Fruit fly (Drosophila melanogaster): ENCODE measurements around the gene CG17834.

CG17834 gene

dm6 chr2L:8528951-8529430, at the start of gene CG17834 (continued):
- TF ChIP-seq Trl (optimal IDR thresholded peaks at IDR 0.05) (no peak), Trl (GFP tag; optimal IDR thresholded peaks at IDR 0.05) (no peak), sens (GFP tag) (peak; percentile 64), CG7987 (GFP tag; optimal IDR thresholded peaks at IDR 0.05) (peak; percentile 29), CG6175 (GFP tag; IDR thresholded peaks at IDR 0.05) (no peak), CG13296 (GFP tag; optimal IDR thresholded peaks at IDR 0.05) (peak; percentile 30), Adf1 (GFP tag; IDR thresholded peaks at IDR 0.05) (peak; percentile 22; the same call in 1 of the 2 replicates), Nf-YC (tag; optimal IDR thresholded peaks at IDR 0.05) (peak; percentile 77), gce (GFP tag; IDR thresholded peaks at IDR 0.05) (no peak), bowl (GFP tag; IDR thresholded peaks at IDR 0.05) (0 out of 2 replicates have a peak, but pooled peaks have one; percentile 37), Eip74EF (GFP tag; optimal IDR thresholded peaks at IDR 0.05) (peak in 1 of 2 experiments; percentile 33), HHEX (GFP tag; optimal IDR thresholded peaks at IDR 0.05) (peak; percentile 16), CG9932 (GFP tag; IDR thresholded peaks at IDR 0.05) (0 out of 2 replicates have a peak, but pooled peaks have one; percentile 16), Hmr (GFP tag; optimal IDR thresholded peaks at IDR 0.05) (peak; percentile 10), CG7271 (tag; optimal IDR thresholded peaks at IDR 0.05) (no peak), CG13123 (GFP tag; optimal IDR thresholded peaks at IDR 0.05) (no peak), hb (GFP tag; IDR thresholded peaks at IDR 0.05; ENCODE audit: partially characterized antibody) (no peak), Med (GFP tag) (peak; percentile 70), Deaf1 (tag; optimal IDR thresholded peaks at IDR 0.05) (peak; percentile 87), Bgb (GFP tag; IDR thresholded peaks at IDR 0.05; ENCODE audit: partially characterized antibody) (peak; percentile 48; the same call in 1 of the 2 replicates), CG15514 (GFP tag; optimal IDR thresholded peaks at IDR 0.05) (peak; percentile 7), ranshi (GFP tag; IDR thresholded peaks at IDR 0.05) (peak; percentile 12; the same call in 1 of the 2 replicates), CG34376 (GFP tag; optimal IDR thresholded peaks at IDR 0.05) (peak; percentile 87), mirr (GFP tag; optimal IDR thresholded peaks at IDR 0.05) (peak; percentile 80), Hand (GFP tag; optimal IDR thresholded peaks at IDR 0.05) (no peak), Awh (GFP tag; IDR thresholded peaks at IDR 0.05) (no peak), CG10543 (GFP tag; optimal IDR thresholded peaks at IDR 0.05) (peak; percentile 61), otp (GFP tag; IDR thresholded peaks at IDR 0.05) (peak; percentile 70; the same call in 2 of the 3 replicates), Stat92E (GFP tag; optimal IDR thresholded peaks at IDR 0.05) (no peak)

DNA sequence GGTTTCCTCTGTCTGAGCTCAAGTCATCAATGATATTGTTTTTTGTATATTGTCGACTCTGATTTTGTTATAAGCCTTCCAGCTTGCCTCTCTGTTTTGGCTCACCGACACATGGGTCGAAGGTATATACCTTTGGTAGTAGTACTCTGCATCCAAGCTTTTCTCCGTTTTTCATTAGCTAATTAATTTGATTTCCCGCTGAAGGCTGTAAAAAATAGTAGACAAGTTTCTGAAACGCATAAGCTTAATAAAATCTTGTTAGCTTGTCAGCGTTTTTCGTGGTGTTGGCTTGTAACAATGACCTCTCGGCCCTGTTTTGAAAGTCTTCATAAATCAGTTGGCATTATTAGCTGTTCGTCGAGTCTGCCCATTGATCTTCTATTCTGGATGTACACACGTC, 48.1 kb upstream of the CG17834 start:
- TF ChIP-seq sd (tag; optimal IDR thresholded peaks at IDR 0.05) (no peak), CG1024 (GFP tag; IDR thresholded peaks at IDR 0.05) (no peak), oc (tag; optimal IDR thresholded peaks at IDR 0.05) (peak; percentile 72), crol (GFP tag; IDR thresholded peaks at IDR 0.05) (no peak), Dll (GFP tag; IDR thresholded peaks at IDR 0.05; ENCODE audit: partially characterized antibody) (no peak), CG18599 (GFP tag; optimal IDR thresholded peaks at IDR 0.05) (no peak), Awh (GFP tag; IDR thresholded peaks at IDR 0.05) (peak; percentile 42; the same call in 1 of the 2 replicates), CG33557 (GFP tag; optimal IDR thresholded peaks at IDR 0.05) (no peak), dan (GFP tag; IDR thresholded peaks at IDR 0.05) (no peak), Vsx1 (GFP tag; optimal IDR thresholded peaks at IDR 0.05) (peak; percentile 74), Hr78 (GFP tag; optimal IDR thresholded peaks at IDR 0.05) (peak in 1 of 2 experiments; percentile 36), stwl (tag; optimal IDR thresholded peaks at IDR 0.05) (no peak)
